Worm (Caenorhabditis elegans): ENCODE results near the gene K05F6.12.

Gene K05F6.12

DNA sequence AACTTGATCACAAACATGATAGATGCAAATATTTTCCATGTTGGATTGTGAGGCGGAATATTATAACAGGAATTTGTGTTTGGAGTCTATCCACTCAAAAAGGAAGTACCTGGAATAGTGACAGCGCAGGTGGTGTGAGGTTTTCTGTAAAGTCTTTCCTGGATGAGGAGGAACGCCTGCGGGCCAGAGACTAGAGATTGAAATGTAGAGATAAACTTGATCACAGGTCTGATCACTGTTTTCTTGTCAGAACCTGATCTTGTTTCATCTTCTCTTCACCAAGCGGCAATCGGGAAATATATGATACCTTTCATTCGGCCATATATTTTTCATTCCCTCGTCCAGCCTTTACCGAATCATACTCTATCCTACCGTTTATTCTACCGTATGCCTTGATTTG is 40.6 kb downstream of the K05F6.12 start, which contains the start of gene T07H3.8:
Gene T07H3.8 (plus strand): TSS at position 301 of the 400 bp plus-strand sequence.
- no peak for TF ChIP-seq ceh-88 (GFP tag; IDR thresholded peaks at IDR 0.05)
- TF ChIP-seq jun-1 (tag; optimal IDR thresholded peaks at IDR 0.05), result no peak
- no peak for TF ChIP-seq tlp-1 (tag; optimal IDR thresholded peaks at IDR 0.05)
- TF ChIP-seq pqm-1 (tag; optimal IDR thresholded peaks at IDR 0.05), result no peak
- TF ChIP-seq ceh-8 (GFP tag; optimal IDR thresholded peaks at IDR 0.05), result no peak
- no peak for TF ChIP-seq C34B4.2 (tag; optimal IDR thresholded peaks at IDR 0.05)

DNA sequence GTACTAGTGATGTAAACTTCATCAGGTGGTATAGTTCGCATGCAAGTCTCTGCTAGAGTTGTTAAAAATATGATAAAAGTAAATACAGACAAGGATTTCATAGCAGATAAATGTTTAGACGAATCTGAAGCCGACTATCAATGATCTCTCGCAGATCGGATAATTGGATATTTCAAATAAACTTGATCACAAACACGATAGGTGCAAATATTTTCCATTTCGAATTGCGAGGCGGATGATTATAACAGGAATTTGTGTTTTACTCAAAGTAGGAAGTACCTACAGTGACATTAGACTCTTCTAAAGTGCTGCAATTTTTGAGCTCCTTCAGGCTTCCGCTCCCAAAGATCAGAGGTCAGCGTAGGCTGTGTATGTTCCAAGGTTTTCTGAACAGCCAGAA is 44.1 kb downstream of the K05F6.12 start, which contains the start of gene T07H3.7:
Gene T07H3.7 (minus strand): TSS at position 101 of the 400 bp plus-strand sequence.
- TF ChIP-seq mep-1 (tag; optimal IDR thresholded peaks at IDR 0.05), result no peak
- no peak for TF ChIP-seq F16B12.6 (tag; optimal IDR thresholded peaks at IDR 0.05)
- no peak for TF ChIP-seq snu-23 (GFP tag; optimal IDR thresholded peaks at IDR 0.05)
- TF ChIP-seq jun-1 (tag; optimal IDR thresholded peaks at IDR 0.05), result no peak
- no peak for TF ChIP-seq fkh-10 (GFP tag; optimal IDR thresholded peaks at IDR 0.05)
- no peak for TF ChIP-seq elt-2 (tag; optimal IDR thresholded peaks at IDR 0.05)
- no peak for TF ChIP-seq swsn-7 (tag; optimal IDR thresholded peaks at IDR 0.05)
- no peak for TF ChIP-seq mdl-1 (tag; optimal IDR thresholded peaks at IDR 0.05)
- TF ChIP-seq ztf-11 (tag; optimal IDR thresholded peaks at IDR 0.05), result no peak
- no peak for TF ChIP-seq pqm-1 (tag; optimal IDR thresholded peaks at IDR 0.05)
- no peak for TF ChIP-seq nhr-19 (GFP tag; conservative IDR thresholded peaks at IDR 0.05)
- TF ChIP-seq ets-5 (GFP tag; IDR thresholded peaks at IDR 0.05), result no peak
- no peak for TF ChIP-seq fkh-4 (tag; optimal IDR thresholded peaks at IDR 0.05; ENCODE audit: borderline replicate concordance)
- no peak for TF ChIP-seq ceh-63 (GFP tag; optimal IDR thresholded peaks at IDR 0.05)
- TF ChIP-seq unc-98 (GFP tag; IDR thresholded peaks at IDR 0.05), result no peak
- no peak for TF ChIP-seq sptf-1 (tag; optimal IDR thresholded peaks at IDR 0.05)

DNA sequence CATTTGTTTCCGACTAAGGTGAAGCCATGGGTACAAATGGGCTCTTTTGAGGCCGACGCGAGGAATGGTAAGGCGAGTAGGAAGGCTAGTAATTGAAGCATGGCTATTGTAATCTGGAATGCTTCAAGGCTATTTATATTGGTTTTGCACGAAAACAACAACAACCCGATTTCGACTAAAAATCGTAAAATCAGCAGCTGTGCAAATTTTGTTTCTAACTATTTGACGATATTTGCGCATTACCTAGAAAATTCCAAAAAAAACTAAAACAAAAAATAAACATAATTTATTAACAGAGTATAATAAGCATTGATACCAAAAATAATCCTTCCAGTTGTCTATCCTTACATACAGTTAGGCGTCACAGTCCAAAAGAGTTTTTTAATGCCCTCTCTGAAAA is 49.4 kb downstream of the K05F6.12 start, which contains the start of gene clec-20:
Gene clec-20 (minus strand): TSS at position 101 of the 400 bp plus-strand sequence.
- no peak for TF ChIP-seq tbx-2 (tag; optimal IDR thresholded peaks at IDR 0.05)
